Fruit fly (Drosophila melanogaster): Measurements from ENCODE around the gene CG18528.

The CG18528 gene

DNA sequence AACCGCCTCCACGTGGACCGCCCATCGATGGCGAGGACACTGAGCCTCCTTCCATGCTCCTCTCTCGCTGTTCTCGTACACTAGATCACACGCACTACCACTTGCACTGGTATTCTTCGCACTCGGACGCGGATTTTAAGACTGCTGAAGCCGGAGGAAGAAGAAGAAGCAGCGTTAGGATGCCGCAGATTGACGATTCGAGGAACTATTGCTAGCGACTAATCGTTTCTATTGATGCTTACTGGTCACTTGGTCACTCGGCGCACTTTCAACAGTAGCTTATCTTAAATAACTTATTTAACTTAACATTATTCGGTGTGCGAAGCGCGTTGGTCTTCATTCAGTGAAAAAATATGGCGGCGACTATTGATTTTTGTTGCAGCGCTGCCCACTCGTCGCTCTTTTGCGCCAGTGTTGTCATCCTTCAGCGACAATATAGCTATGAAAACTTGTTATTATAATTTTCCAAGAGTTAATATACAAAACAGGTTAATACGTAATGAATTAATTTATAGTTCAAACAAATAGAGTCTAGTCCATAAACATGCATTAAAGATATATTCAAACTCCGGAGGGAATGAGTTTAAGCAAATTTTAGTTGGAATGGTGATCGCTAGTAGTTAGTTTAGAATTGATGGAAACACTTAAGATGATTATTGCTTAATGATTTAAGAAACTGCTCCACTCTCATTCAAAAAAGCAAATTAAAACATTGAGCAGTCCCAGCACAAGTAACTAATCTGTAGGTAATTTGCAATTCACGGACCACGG is 11.3 kb downstream of the CG18528 start, which contains the start of the genes CG5746 and CG6454 (continued):
- TF ChIP-seq zen2 (GFP tag; IDR thresholded peaks at IDR 0.05; ENCODE audit: partially characterized antibody) (no peak), Blimp-1 (GFP tag; optimal IDR thresholded peaks at IDR 0.05) (no peak), Atf-2 (GFP tag; optimal IDR thresholded peaks at IDR 0.05) (peak; percentile 51), CG12391 (tag; optimal IDR thresholded peaks at IDR 0.05) (peak; percentile 78), CG11504 (tag; optimal IDR thresholded peaks at IDR 0.05) (no peak), C15 (GFP tag; IDR thresholded peaks at IDR 0.05) (no peak), CG3995 (GFP tag; optimal IDR thresholded peaks at IDR 0.05) (peak; percentile 63), Taf1 (GFP tag; IDR thresholded peaks at IDR 0.05) (0 out of 2 replicates have a peak, but pooled peaks have one; percentile 32), HLH4C (GFP tag; IDR thresholded peaks at IDR 0.05; ENCODE audit: partially characterized antibody) (no peak), Neu2 (GFP tag; optimal IDR thresholded peaks at IDR 0.05; ENCODE audit: borderline replicate concordance) (peak; percentile 18), CG16779 (GFP tag; IDR thresholded peaks at IDR 0.05) (no peak), CG3163 (GFP tag; optimal IDR thresholded peaks at IDR 0.05) (peak; percentile 56), CG10979 (tag; optimal IDR thresholded peaks at IDR 0.05) (peak; percentile 27), CG1603 (tag; optimal IDR thresholded peaks at IDR 0.05) (no peak), sim (GFP tag; IDR thresholded peaks at IDR 0.05) (no peak), PHDP (tag; optimal IDR thresholded peaks at IDR 0.05) (no peak), Opbp (GFP tag; IDR thresholded peaks at IDR 0.05; ENCODE audit: partially characterized antibody) (no peak), HmgZ (tag; optimal IDR thresholded peaks at IDR 0.05) (peak; percentile 58), CG5180 (GFP tag; optimal IDR thresholded peaks at IDR 0.05) (no peak), so (GFP tag; IDR thresholded peaks at IDR 0.05) (no peak), tin (GFP tag; optimal IDR thresholded peaks at IDR 0.05) (peak; percentile 45), gce (GFP tag; IDR thresholded peaks at IDR 0.05) (no peak), CG8089 (GFP tag; optimal IDR thresholded peaks at IDR 0.05) (peak; percentile 21), Sox102F (GFP tag; optimal IDR thresholded peaks at IDR 0.05) (no peak), CG12942 (GFP tag; optimal IDR thresholded peaks at IDR 0.05) (peak; percentile 69), pros (GFP tag; optimal IDR thresholded peaks at IDR 0.05) (no peak), CG17568 (GFP tag; optimal IDR thresholded peaks at IDR 0.05) (no peak), CG7745 (tag; optimal IDR thresholded peaks at IDR 0.05) (no peak), Hr51 (GFP tag; optimal IDR thresholded peaks at IDR 0.05) (peak in 1 of 2 experiments; percentile 50), CG1647 (GFP tag; optimal IDR thresholded peaks at IDR 0.05) (peak; percentile 15), p53 (GFP tag; optimal IDR thresholded peaks at IDR 0.05) (no peak), CG6254 (GFP tag; optimal IDR thresholded peaks at IDR 0.05) (no peak), CG2120 (GFP tag; optimal IDR thresholded peaks at IDR 0.05) (peak; percentile 82), CG7928 (GFP tag; optimal IDR thresholded peaks at IDR 0.05) (no peak), kah (GFP tag; optimal IDR thresholded peaks at IDR 0.05) (no peak), CG12659 (GFP tag; optimal IDR thresholded peaks at IDR 0.05) (peak; percentile 83), TFAM (GFP tag; optimal IDR thresholded peaks at IDR 0.05) (no peak), Gug (GFP tag; IDR thresholded peaks at IDR 0.05) (peak; percentile 61; the same call in 3 of the 4 replicates), Dip2 (GFP tag; IDR thresholded peaks at IDR 0.05) (no peak), HLHmδ (GFP tag; optimal IDR thresholded peaks at IDR 0.05) (no peak), CG9609 (GFP tag; optimal IDR thresholded peaks at IDR 0.05) (peak; percentile 73), cwo (GFP tag; optimal IDR thresholded peaks at IDR 0.05) (no peak), NFAT (GFP tag; IDR thresholded peaks at IDR 0.05) (no peak; the same call in 1 of the 2 replicates), Poxn (GFP tag; IDR thresholded peaks at IDR 0.05) (no peak), sisA (GFP tag; IDR thresholded peaks at IDR 0.05) (peak; percentile 26; the same call in 1 of the 2 replicates), croc (GFP tag; conservative IDR thresholded peaks at IDR 0.05) (no peak), gt (GFP tag; IDR thresholded peaks at IDR 0.05) (no peak), CG4617 (GFP tag; optimal IDR thresholded peaks at IDR 0.05; ENCODE audit: borderline replicate concordance) (peak; percentile 75)

Measured in whole organism, embryonic.